Fruit fly (Drosophila melanogaster) whole organism, embryonic: ENCODE data around the gene CG14664.

Experiments used
- Atf3 ChIP-seq: fragments of 200-800 bp; sonication (Bioruptor generic); optimal IDR thresholded peaks from 3 replicates; lab custom pipeline; 2016; ENCODE audit warnings: missing biosample characterization, missing genetic modification characterization
- Atf6 ChIP-seq: fragments of 200-800 bp; sonication (Bioruptor generic); IDR thresholded peaks from 2 replicates; pipeline ENCODE4 v1.3.6; 2022; ENCODE audit warnings: missing biosample characterization, missing genetic modification characterization
- CG11560 ChIP-seq: fragments of 200-800 bp; sonication (Bioruptor generic); IDR thresholded peaks from 3 replicates; pipeline ENCODE4 v1.3.6; 2022; ENCODE audit warnings: missing biosample characterization, missing genetic modification characterization
- CG14441 ChIP-seq: fragments of 200-800 bp; sonication (Bioruptor generic); IDR thresholded peaks from 2 replicates; pipeline ENCODE4 v1.3.6; 2022; ENCODE audit warnings: missing biosample characterization, missing genetic modification characterization
- CG14965 ChIP-seq: fragments of 200-800 bp; sonication (Bioruptor generic); optimal IDR thresholded peaks from 2 replicates; lab custom pipeline; 2016; ENCODE audit warnings: missing biosample characterization, missing genetic modification characterization, borderline replicate concordance
- CG15514 ChIP-seq: fragments of 200-800 bp; sonication (Bioruptor generic); optimal IDR thresholded peaks from 3 replicates; lab custom pipeline; 2017; ENCODE audit warnings: missing biosample characterization, missing genetic modification characterization, mild to moderate bottlenecking, moderate library complexity, missing genetic modification reagents
- CG1603 ChIP-seq: fragments of 200-800 bp; sonication (Bioruptor generic); optimal IDR thresholded peaks from 2 replicates; lab custom pipeline; 2019; ENCODE audit warnings: missing biosample characterization, mild to moderate bottlenecking, missing genetic modification characterization, moderate library complexity
- CG1792 ChIP-seq: fragments of 200-800 bp; sonication (Bioruptor generic); optimal IDR thresholded peaks from 2 replicates; lab custom pipeline; 2016; ENCODE audit warnings: missing biosample characterization, missing genetic modification characterization
- CG18262 ChIP-seq: fragments of 200-800 bp; optimal IDR thresholded peaks from 3 replicates; lab custom pipeline; 2019; ENCODE audit warnings: missing biosample characterization, mild to moderate bottlenecking, missing genetic modification characterization, moderate library complexity
- CG18619 ChIP-seq: fragments of 200-800 bp; sonication (Bioruptor generic); optimal IDR thresholded peaks from 3 replicates; lab custom pipeline; 2017; ENCODE audit warnings: missing biosample characterization, mild to moderate bottlenecking, missing genetic modification characterization
- CG30020 ChIP-seq: fragments of 200-800 bp; optimal IDR thresholded peaks from 2 replicates; lab custom pipeline; 2019; ENCODE audit warnings: missing biosample characterization, mild to moderate bottlenecking, missing genetic modification characterization, moderate library complexity
- CG30403 ChIP-seq: fragments of 200-800 bp; sonication (Bioruptor generic); optimal IDR thresholded peaks from 3 replicates; lab custom pipeline; 2016; ENCODE audit warnings: missing biosample characterization, missing genetic modification characterization
- CG4707 ChIP-seq: fragments of 200-800 bp; sonication (Bioruptor generic); optimal IDR thresholded peaks from 2 replicates; lab custom pipeline; 2018; ENCODE audit warnings: missing biosample characterization, mild to moderate bottlenecking, missing genetic modification characterization, moderate library complexity
- CG6175 ChIP-seq: fragments of 200-800 bp; sonication (Bioruptor generic); IDR thresholded peaks from 3 replicates; pipeline ENCODE4 v1.3.6; 2022; ENCODE audit warnings: missing biosample characterization, missing genetic modification characterization
- CG6654 ChIP-seq: fragments of 200-800 bp; sonication (Bioruptor generic); optimal IDR thresholded peaks from 2 replicates; lab custom pipeline; 2017; ENCODE audit warnings: missing biosample characterization, mild to moderate bottlenecking, missing genetic modification characterization
- CG7372 ChIP-seq: fragments of 200-800 bp; sonication (Bioruptor generic); IDR thresholded peaks from 2 replicates; pipeline ENCODE4 v1.3.6; 2022; ENCODE audit warnings: missing biosample characterization, missing genetic modification characterization
- CG7987 ChIP-seq: fragments of 200-800 bp; sonication (Bioruptor generic); optimal IDR thresholded peaks from 2 replicates; lab custom pipeline; 2018; ENCODE audit warnings: missing biosample characterization, mild to moderate bottlenecking, missing genetic modification characterization, moderate library complexity
- Dfd ChIP-seq, 2 experiments: fragments of >200 bp; optimal IDR thresholded peaks; 2 replicates each; lab custom pipeline; 2017; ENCODE audit warnings: missing biosample characterization in 2 of 2, missing genetic modification characterization in 2 of 2
- E2f1 ChIP-seq: fragments of 200-800 bp; sonication (Bioruptor generic); IDR thresholded peaks from 2 replicates; pipeline ENCODE4 v1.3.6; 2022; ENCODE audit warnings: missing biosample characterization, missing genetic modification characterization
- Fer1 ChIP-seq: fragments of 200-800 bp; sonication (Bioruptor generic); optimal IDR thresholded peaks from 2 replicates; lab custom pipeline; 2017; ENCODE audit warnings: missing biosample characterization, mild to moderate bottlenecking, missing genetic modification characterization
- HLH54F ChIP-seq: fragments of 200-800 bp; sonication (Bioruptor generic); optimal IDR thresholded peaks from 3 replicates; lab custom pipeline; 2016; ENCODE audit warnings: missing biosample characterization, missing genetic modification characterization
- Hr3 ChIP-seq: fragments of 200-800 bp; sonication (Bioruptor generic); optimal IDR thresholded peaks from 3 replicates; lab custom pipeline; 2016; ENCODE audit warnings: missing biosample characterization, missing genetic modification characterization
- Mad ChIP-seq: fragments of 200-800 bp; sonication (Bioruptor generic); optimal IDR thresholded peaks from 2 replicates; lab custom pipeline; 2016; ENCODE audit warnings: missing biosample characterization, missing genetic modification characterization
- Myb ChIP-seq: fragments of 200-800 bp; sonication (Bioruptor generic); optimal IDR thresholded peaks from 2 replicates; lab custom pipeline; 2016; ENCODE audit warnings: missing biosample characterization, missing genetic modification characterization
- NC2α ChIP-seq: fragments of 200-800 bp; sonication (Bioruptor generic); optimal IDR thresholded peaks from 2 replicates; lab custom pipeline; 2016; ENCODE audit warnings: missing biosample characterization, missing genetic modification characterization
- NfI ChIP-seq: fragments of 200-800 bp; sonication (Bioruptor generic); optimal IDR thresholded peaks from 3 replicates; lab custom pipeline; 2018; ENCODE audit warnings: missing biosample characterization, mild to moderate bottlenecking, missing genetic modification characterization, moderate library complexity
- Pdp1 ChIP-seq, 2 experiments: fragments of 200-800 bp; sonication (Bioruptor generic); optimal IDR thresholded peaks; 3 replicates each; lab custom pipeline; 2016; ENCODE audit warnings: missing biosample characterization in 2 of 2, missing genetic modification characterization in 2 of 2, mild to moderate bottlenecking in 1 of 2, moderate library complexity in 1 of 2
- Sin3A ChIP-seq: fragments of >200 bp; optimal IDR thresholded peaks from 2 replicates; lab custom pipeline; 2018
- Sry-β ChIP-seq: fragments of 200-800 bp; sonication (Bioruptor generic); optimal IDR thresholded peaks from 2 replicates; lab custom pipeline; 2018; ENCODE audit warnings: missing biosample characterization, mild to moderate bottlenecking, missing genetic modification characterization, moderate library complexity
- Vsx1 ChIP-seq: fragments of 200-800 bp; sonication (Bioruptor generic); optimal IDR thresholded peaks from 2 replicates; lab custom pipeline; 2017; ENCODE audit warnings: missing biosample characterization, mild to moderate bottlenecking, missing genetic modification characterization, missing genetic modification reagents
- bbx ChIP-seq: fragments of 200-800 bp; sonication (Bioruptor generic); IDR thresholded peaks from 2 replicates; pipeline ENCODE4 v1.3.6; 2022; ENCODE audit warnings: missing biosample characterization, missing genetic modification characterization; ENCODE audit not compliant: partially characterized antibody
- bigmax ChIP-seq: fragments of 200-800 bp; sonication (Bioruptor generic); optimal IDR thresholded peaks from 2 replicates; lab custom pipeline; 2018; ENCODE audit warnings: missing biosample characterization, mild to moderate bottlenecking, missing genetic modification characterization
- br ChIP-seq: fragments of >200 bp; optimal IDR thresholded peaks from 2 replicates; lab custom pipeline; 2017
- caup ChIP-seq: fragments of 200-800 bp; sonication (Bioruptor generic); optimal IDR thresholded peaks from 3 replicates; lab custom pipeline; 2017; ENCODE audit warnings: missing biosample characterization, mild to moderate bottlenecking, missing genetic modification characterization, moderate library complexity; ENCODE audit not compliant: severe bottlenecking
- chif ChIP-seq, 2 experiments: fragments of 200-800 bp; sonication (Bioruptor generic); optimal IDR thresholded peaks; 3 replicates each; lab custom pipeline; 2016; ENCODE audit warnings: missing biosample characterization in 2 of 2, missing genetic modification characterization in 2 of 2
- chm ChIP-seq: fragments of 200-800 bp; sonication (Bioruptor generic); IDR thresholded peaks from 2 replicates; pipeline ENCODE4 v1.3.6; 2022; ENCODE audit warnings: missing biosample characterization, missing genetic modification characterization
- ci ChIP-seq: fragments of 200-800 bp; sonication (Bioruptor generic); IDR thresholded peaks from 3 replicates; pipeline ENCODE4 v1.3.6; 2022; ENCODE audit warnings: missing biosample characterization, missing genetic modification characterization
- fd3F ChIP-seq: fragments of 200-800 bp; sonication (Bioruptor generic); optimal IDR thresholded peaks from 2 replicates; lab custom pipeline; 2018; ENCODE audit warnings: missing biosample characterization, mild to moderate bottlenecking, missing genetic modification characterization, moderate library complexity
- grn ChIP-seq: fragments of 200-800 bp; sonication (Bioruptor generic); optimal IDR thresholded peaks from 3 replicates; lab custom pipeline; 2017; ENCODE audit warnings: missing biosample characterization, missing genetic modification characterization
- gsb-n ChIP-seq: fragments of 200-800 bp; sonication (Bioruptor generic); optimal IDR thresholded peaks from 3 replicates; lab custom pipeline; 2018; ENCODE audit warnings: missing biosample characterization, mild to moderate bottlenecking, missing genetic modification characterization
- klu ChIP-seq: fragments of 200-800 bp; sonication (Bioruptor generic); IDR thresholded peaks from 2 replicates; pipeline ENCODE4 v1.3.6; 2022; ENCODE audit warnings: missing biosample characterization, missing genetic modification characterization
- odd ChIP-seq: fragments of 200-800 bp; sonication (Bioruptor generic); optimal IDR thresholded peaks from 2 replicates; lab custom pipeline; 2017; ENCODE audit warnings: missing biosample characterization, mild to moderate bottlenecking, missing genetic modification characterization
- peb ChIP-seq: fragments of 200-800 bp; sonication (Bioruptor generic); IDR thresholded peaks from 2 replicates; pipeline ENCODE4 v1.3.6; 2022; ENCODE audit warnings: missing biosample characterization, missing genetic modification characterization
- pzg ChIP-seq: fragments of 200-800 bp; sonication (Bioruptor generic); optimal IDR thresholded peaks from 3 replicates; lab custom pipeline; 2018; ENCODE audit warnings: missing biosample characterization, mild to moderate bottlenecking, missing genetic modification characterization, moderate library complexity
- repo ChIP-seq: fragments of 200-800 bp; sonication (Bioruptor generic); optimal IDR thresholded peaks from 2 replicates; lab custom pipeline; 2016; ENCODE audit warnings: missing biosample characterization, missing genetic modification characterization
- rib ChIP-seq: fragments of 200-800 bp; sonication (Bioruptor generic); IDR thresholded peaks from 2 replicates; pipeline ENCODE4 v1.3.6; 2022; ENCODE audit warnings: missing biosample characterization, missing genetic modification characterization
- run ChIP-seq: fragments of 200-800 bp; sonication (Bioruptor generic); optimal IDR thresholded peaks from 3 replicates; lab custom pipeline; 2018; ENCODE audit warnings: missing biosample characterization, mild to moderate bottlenecking, missing genetic modification characterization
- slbo ChIP-seq: fragments of 200-800 bp; sonication (Bioruptor generic); IDR thresholded peaks from 2 replicates; pipeline ENCODE4 v1.3.6; 2022; ENCODE audit warnings: missing biosample characterization, missing genetic modification characterization
- tna ChIP-seq: fragments of 200-800 bp; sonication (Bioruptor generic); IDR thresholded peaks from 2 replicates; pipeline ENCODE4 v1.3.6; 2022; ENCODE audit warnings: missing biosample characterization, missing genetic modification characterization; ENCODE audit not compliant: partially characterized antibody
- trh ChIP-seq: fragments of 200-800 bp; sonication (Bioruptor generic); optimal IDR thresholded peaks from 2 replicates; lab custom pipeline; 2016; ENCODE audit warnings: missing biosample characterization, missing genetic modification characterization
- vvl ChIP-seq: fragments of 200-800 bp; sonication (Bioruptor generic); IDR thresholded peaks from 2 replicates; pipeline ENCODE4 v1.3.6; 2022; ENCODE audit warnings: missing biosample characterization, missing genetic modification characterization
- zfh1 ChIP-seq: fragments of 200-800 bp; sonication (Bioruptor generic); IDR thresholded peaks from 3 replicates; pipeline ENCODE4 v1.3.6; 2022; ENCODE audit warnings: missing biosample characterization, missing genetic modification characterization

CG14664 gene

dm6 chr3R:5217278-5217714 is 6.6 kb upstream of the CG14664 start, which contains the start of gene cno (continued):
- no peak for TF ChIP-seq run (tag; lab: Kevin White, UChicago)
- TF ChIP-seq CG1603 (tag; lab: Kevin White, UChicago), result peak; percentile 59
- TF ChIP-seq repo (GFP tag; lab: Kevin White, UChicago), result no peak
- TF ChIP-seq CG18262, result no peak
- TF ChIP-seq slbo (GFP tag; lab: Robert Waterston, UW), result peak; percentile 33; the same call in 1 of the 2 replicates
- TF ChIP-seq Atf6 (GFP tag; lab: Robert Waterston, UW), result no peak
- peak; percentile 74; the same call in 2 of the 3 replicates for TF ChIP-seq ci (GFP tag; lab: Robert Waterston, UW)
- TF ChIP-seq Sry-β (GFP tag; lab: Kevin White, UChicago), result no peak
- no peak for TF ChIP-seq bigmax
- no peak for TF ChIP-seq Hr3 (GFP tag; lab: Kevin White, UChicago)
- TF ChIP-seq CG4707 (GFP tag; lab: Kevin White, UChicago), result no peak
- no peak for TF ChIP-seq NfI (GFP tag; lab: Kevin White, UChicago)
- TF ChIP-seq NC2α, result no peak
- TF ChIP-seq gsb-n, result no peak
- TF ChIP-seq fd3F (GFP tag; lab: Kevin White, UChicago), result no peak
- TF ChIP-seq CG11560 (tag; lab: Robert Waterston, UW), result no peak
- peak; percentile 83 for TF ChIP-seq chm (GFP tag; lab: Robert Waterston, UW)
- TF ChIP-seq CG6175 (GFP tag; lab: Robert Waterston, UW), result no peak
- no peak for TF ChIP-seq CG6654 (GFP tag; lab: Kevin White, UChicago)
- peak; percentile 37; the same call in 1 of the 3 replicates for TF ChIP-seq zfh1 (GFP tag; lab: Robert Waterston, UW)
- peak; percentile 1 for TF ChIP-seq CG18619 (GFP tag; lab: Kevin White, UChicago)
- peak; percentile 15 for TF ChIP-seq Sin3A
- TF ChIP-seq CG7987 (GFP tag; lab: Kevin White, UChicago), result no peak
- no peak for TF ChIP-seq HLH54F
- peak in 1 of 2 experiments; percentile 60 for TF ChIP-seq Pdp1 (GFP tag; optimal IDR thresholded peaks at IDR 0.05; lab: Kevin White, UChicago)
- TF ChIP-seq rib, result peak; percentile 82
- TF ChIP-seq odd (GFP tag; lab: Kevin White, UChicago), result no peak
- TF ChIP-seq Fer1 (GFP tag; lab: Kevin White, UChicago), result peak; percentile 31
- TF ChIP-seq peb (GFP tag; lab: Robert Waterston, UW), result no peak
- TF ChIP-seq Mad (GFP tag; lab: Kevin White, UChicago), result peak; percentile 9
- peak; percentile 35; the same call in 1 of the 2 replicates for TF ChIP-seq vvl
- no peak for TF ChIP-seq CG30403 (GFP tag; lab: Kevin White, UChicago)
- peak; percentile 57 for TF ChIP-seq Myb
- TF ChIP-seq Atf3, result no peak
- TF ChIP-seq CG14965 (GFP tag; lab: Kevin White, UChicago), result no peak
- TF ChIP-seq chif (GFP tag; optimal IDR thresholded peaks at IDR 0.05; lab: Kevin White, UChicago), result peak in 1 of 2 experiments; percentile 11
- no peak for TF ChIP-seq Vsx1
- no peak for TF ChIP-seq CG7372 (GFP tag; lab: Robert Waterston, UW)
- no peak for TF ChIP-seq CG14441 (GFP tag; lab: Robert Waterston, UW)
- TF ChIP-seq trh (GFP tag; lab: Kevin White, UChicago), result no peak
- peak; percentile 28; the same call in 1 of the 2 replicates for TF ChIP-seq bbx (GFP tag; lab: Robert Waterston, UW)
- TF ChIP-seq klu (GFP tag; lab: Robert Waterston, UW), result no peak
- no peak for TF ChIP-seq CG30020 (tag; lab: Kevin White, UChicago)
- TF ChIP-seq CG1792 (GFP tag; lab: Kevin White, UChicago), result no peak
- no peak for TF ChIP-seq tna (GFP tag; lab: Robert Waterston, UW)
- TF ChIP-seq br (lab: Kevin White, UChicago), result no peak
- TF ChIP-seq grn, result no peak
- no peak for TF ChIP-seq Dfd (GFP tag; optimal IDR thresholded peaks at IDR 0.05; lab: Kevin White, UChicago)
- TF ChIP-seq caup (GFP tag; lab: Kevin White, UChicago), result no peak
- TF ChIP-seq CG15514 (GFP tag; lab: Kevin White, UChicago), result peak; percentile 72
- TF ChIP-seq pzg, result peak; percentile 95
- TF ChIP-seq E2f1 (GFP tag; lab: Robert Waterston, UW), result no peak
